Worm (Caenorhabditis elegans) whole organism, L2 larva: Measurements from ENCODE around the gene F07C6.2.

Experiments
- C34F6.9 ChIP-seq: fragments of 150-350 bp; optimal IDR thresholded peaks from 2 replicates; lab custom pipeline; 2014; ENCODE audit warnings: missing biosample characterization, missing genetic modification characterization
- F13H6.1 ChIP-seq: sonication (generic microtip); optimal IDR thresholded peaks from 2 replicates; lab custom pipeline; 2016; ENCODE audit warnings: missing genetic modification characterization, missing compliant biosample characterization
- R02D3.7 ChIP-seq: fragments of 150-350 bp; optimal IDR thresholded peaks from 2 replicates; lab custom pipeline; 2014; ENCODE audit warnings: missing biosample characterization, missing genetic modification characterization
- Y55F3AM.14 ChIP-seq: fragments of 200-800 bp; sonication (Bioruptor generic); optimal IDR thresholded peaks from 2 replicates; lab custom pipeline; 2018; ENCODE audit warnings: mild to moderate bottlenecking, missing genetic modification characterization, missing compliant biosample characterization
- ZK546.5 ChIP-seq: sonication (generic microtip); optimal IDR thresholded peaks from 2 replicates; lab custom pipeline; 2017; ENCODE audit warnings: missing biosample characterization, missing genetic modification characterization
- alr-1 ChIP-seq: fragments of 150-350 bp; optimal IDR thresholded peaks from 2 replicates; lab custom pipeline; 2014; ENCODE audit warnings: missing biosample characterization, missing genetic modification characterization
- aly-2 ChIP-seq: fragments of 150-350 bp; optimal IDR thresholded peaks from 2 replicates; lab custom pipeline; 2014; ENCODE audit warnings: missing biosample characterization, missing genetic modification characterization
- ama-1 ChIP-seq: fragments of 150-350 bp; optimal IDR thresholded peaks from 2 replicates; lab custom pipeline; 2018; ENCODE audit warnings: inconsistent platforms
- blmp-1 ChIP-seq: sonication (generic microtip); optimal IDR thresholded peaks from 2 replicates; lab custom pipeline; 2017; ENCODE audit warnings: missing genetic modification characterization, mild to moderate bottlenecking, missing compliant biosample characterization, antibody characterized with exemption, moderate library complexity; ENCODE audit not compliant: insufficient read depth
- ceh-16 ChIP-seq: fragments of 150-350 bp; optimal IDR thresholded peaks from 2 replicates; lab custom pipeline; 2014; ENCODE audit warnings: missing biosample characterization, missing genetic modification characterization
- ceh-82 ChIP-seq: fragments of 150-350 bp; optimal IDR thresholded peaks from 2 replicates; lab custom pipeline; 2014; ENCODE audit warnings: missing biosample characterization, missing genetic modification characterization
- crh-2 ChIP-seq: sonication (generic microtip); optimal IDR thresholded peaks from 2 replicates; lab custom pipeline; 2017; ENCODE audit warnings: missing biosample characterization, missing genetic modification characterization
- dmd-4 ChIP-seq: sonication (generic microtip); optimal IDR thresholded peaks from 2 replicates; lab custom pipeline; 2017; ENCODE audit warnings: missing biosample characterization, missing genetic modification characterization
- egl-27 ChIP-seq: sonication (generic microtip); optimal IDR thresholded peaks from 3 replicates; lab custom pipeline; 2017; ENCODE audit warnings: missing biosample characterization, missing genetic modification reagents, missing genetic modification characterization
- elt-1 ChIP-seq: fragments of 150-350 bp; optimal IDR thresholded peaks from 2 replicates; lab custom pipeline; 2014; ENCODE audit warnings: missing biosample characterization, missing genetic modification characterization
- elt-3 ChIP-seq: sonication (generic microtip); optimal IDR thresholded peaks from 2 replicates; lab custom pipeline; 2017; ENCODE audit warnings: missing biosample characterization, missing genetic modification characterization
- fos-1 ChIP-seq: fragments of 150-350 bp; optimal IDR thresholded peaks from 2 replicates; lab custom pipeline; 2014; ENCODE audit warnings: missing biosample characterization, missing genetic modification characterization
- gmeb-1 ChIP-seq: fragments of 150-350 bp; optimal IDR thresholded peaks from 2 replicates; lab custom pipeline; 2014; ENCODE audit warnings: missing biosample characterization, missing genetic modification characterization
- lin-11 ChIP-seq: fragments of 150-350 bp; sonication (generic microtip); optimal IDR thresholded peaks from 2 replicates; lab custom pipeline; 2014; ENCODE audit warnings: missing biosample characterization, missing genetic modification characterization, inconsistent platforms, mixed read lengths
- lin-13 ChIP-seq: fragments of 150-350 bp; optimal IDR thresholded peaks from 2 replicates; lab custom pipeline; 2014; ENCODE audit warnings: missing biosample characterization, missing genetic modification reagents, missing genetic modification characterization
- lin-39 ChIP-seq: fragments of 150-350 bp; optimal IDR thresholded peaks from 2 replicates; lab custom pipeline; 2014; ENCODE audit warnings: missing biosample characterization, missing genetic modification reagents, missing genetic modification characterization
- lsy-2 ChIP-seq, 2 experiments: fragments of 150-350 bp in 1 of 2; sonication (generic microtip) in 1 of 2; optimal IDR thresholded peaks; 2 replicates each; lab custom pipeline; 2014 to 2017; ENCODE audit warnings: missing biosample characterization in 2 of 2, missing genetic modification characterization in 2 of 2
- mbf-1 ChIP-seq: sonication (generic microtip); optimal IDR thresholded peaks from 2 replicates; lab custom pipeline; 2017; ENCODE audit warnings: missing biosample characterization, missing genetic modification characterization
- mdl-1 ChIP-seq, 2 experiments: fragments of 150-350 bp in 1 of 2; sonication (generic microtip) in 1 of 2; optimal IDR thresholded peaks; 2 replicates each; lab custom pipeline; 2017; ENCODE audit warnings: missing biosample characterization in 2 of 2, missing genetic modification characterization in 2 of 2
- nhr-10 ChIP-seq: sonication (generic microtip); optimal IDR thresholded peaks from 2 replicates; lab custom pipeline; 2017; ENCODE audit warnings: missing biosample characterization, missing genetic modification characterization
- nhr-129 ChIP-seq: fragments of 150-350 bp; optimal IDR thresholded peaks from 2 replicates; lab custom pipeline; 2014; ENCODE audit warnings: missing biosample characterization, missing genetic modification characterization
- nhr-21 ChIP-seq: fragments of 150-350 bp; optimal IDR thresholded peaks from 2 replicates; lab custom pipeline; 2014; ENCODE audit warnings: missing biosample characterization, missing genetic modification characterization
- nhr-237 ChIP-seq: fragments of 150-350 bp; optimal IDR thresholded peaks from 2 replicates; lab custom pipeline; 2014; ENCODE audit warnings: missing biosample characterization, missing genetic modification characterization
- nhr-25 ChIP-seq: fragments of 150-350 bp; sonication (generic microtip); optimal IDR thresholded peaks from 3 replicates; lab custom pipeline; 2014; ENCODE audit warnings: missing biosample characterization, missing genetic modification characterization
- peb-1 ChIP-seq: fragments of 150-350 bp; optimal IDR thresholded peaks from 2 replicates; lab custom pipeline; 2014; ENCODE audit warnings: missing biosample characterization, missing genetic modification characterization
- sem-4 ChIP-seq: fragments of 150-350 bp; optimal IDR thresholded peaks from 2 replicates; lab custom pipeline; 2014; ENCODE audit warnings: missing biosample characterization, missing genetic modification reagents, missing genetic modification characterization
- skn-1 ChIP-seq: sonication (generic microtip); optimal IDR thresholded peaks from 2 replicates; lab custom pipeline; 2017; ENCODE audit warnings: missing biosample characterization, missing genetic modification characterization
- sma-9 ChIP-seq, 2 experiments: fragments of 150-350 bp in 1 of 2; sonication (generic microtip) in 1 of 2; optimal IDR thresholded peaks; 2 replicates each; lab custom pipeline; 2014 to 2016; ENCODE audit warnings: missing genetic modification characterization in 2 of 2, mild to moderate bottlenecking in 1 of 2, missing biosample characterization in 1 of 2, missing compliant biosample characterization in 1 of 2, missing genetic modification reagents in 1 of 2, moderate library complexity in 1 of 2
- snpc-4 ChIP-seq: fragments of 150-350 bp; optimal IDR thresholded peaks from 2 replicates; lab custom pipeline; 2014; ENCODE audit warnings: missing biosample characterization, missing genetic modification characterization
- unc-39 ChIP-seq: fragments of 150-350 bp; optimal IDR thresholded peaks from 2 replicates; lab custom pipeline; 2014; ENCODE audit warnings: missing biosample characterization, missing genetic modification characterization
- unc-55 ChIP-seq: fragments of 150-350 bp; sonication (generic microtip); optimal IDR thresholded peaks from 3 replicates; lab custom pipeline; 2014; ENCODE audit warnings: missing biosample characterization, missing genetic modification reagents, missing genetic modification characterization
- zag-1 ChIP-seq: fragments of 150-350 bp; optimal IDR thresholded peaks from 2 replicates; lab custom pipeline; 2014; ENCODE audit warnings: missing biosample characterization, missing genetic modification characterization
- ztf-11 ChIP-seq: sonication (generic microtip); optimal IDR thresholded peaks from 2 replicates; lab custom pipeline; 2017; ENCODE audit warnings: missing biosample characterization, missing genetic modification characterization

Gene F07C6.2

ce11 chrIV:12831609-12832500 is 40.9 kb downstream of the F07C6.2 start:
- TF ChIP-seq nhr-129 (tag; lab: Kevin White, UChicago) (peak; percentile 19), elt-3 (tag; lab: Kevin White, UChicago) (no peak), unc-55 (peak; percentile 11), peb-1 (tag; lab: Kevin White, UChicago) (no peak), snpc-4 (tag; lab: Kevin White, UChicago) (no peak), mdl-1 (tag; optimal IDR thresholded peaks at IDR 0.05; lab: Kevin White, UChicago) (no peak), sem-4 (tag; lab: Kevin White, UChicago) (no peak), lsy-2 (tag; optimal IDR thresholded peaks at IDR 0.05; lab: Kevin White, UChicago) (peak; percentile 28 to 64), C34F6.9 (peak; percentile 27)

ce11 chrIV:12833698-12834416 is 42.9 kb downstream of the F07C6.2 start:
- TF ChIP-seq sma-9 (GFP tag; optimal IDR thresholded peaks at IDR 0.05; lab: Kevin White, UChicago), result peak; percentile 15
- no peak for TF ChIP-seq sma-9 (tag; optimal IDR thresholded peaks at IDR 0.05; lab: Kevin White, UChicago)
- TF ChIP-seq F13H6.1 (tag; lab: Kevin White, UChicago), result peak; percentile 21
- TF ChIP-seq ama-1 (lab: Kevin White, UChicago), result no peak
- peak; percentile 46 for TF ChIP-seq fos-1 (tag; lab: Kevin White, UChicago)
- no peak for TF ChIP-seq ZK546.5 (tag; lab: Kevin White, UChicago)
- TF ChIP-seq, all 48 proteins: peak for 3

- TF ChIP-seq aly-2 (tag; lab: Kevin White, UChicago) (no peak), zag-1 (no peak), unc-39 (tag; lab: Kevin White, UChicago) (no peak), skn-1 (tag; lab: Kevin White, UChicago) (no peak), dmd-4 (tag; lab: Kevin White, UChicago) (no peak), nhr-21 (tag; lab: Kevin White, UChicago) (no peak), blmp-1 (tag; lab: Kevin White, UChicago) (no peak), egl-27 (tag; lab: Kevin White, UChicago) (no peak), unc-55 (peak; percentile 26), lin-13 (GFP tag; lab: Kevin White, UChicago) (no peak), nhr-237 (tag; lab: Kevin White, UChicago) (no peak), lsy-2 (tag; optimal IDR thresholded peaks at IDR 0.05; lab: Kevin White, UChicago) (peak in 1 of 2 experiments; percentile 29), lin-39 (tag; lab: Kevin White, UChicago) (no peak), Y55F3AM.14 (GFP tag; lab: Kevin White, UChicago) (no peak), R02D3.7 (tag; lab: Kevin White, UChicago) (no peak), ztf-11 (tag; lab: Kevin White, UChicago) (no peak), mbf-1 (no peak), elt-1 (tag; lab: Kevin White, UChicago) (no peak), sma-9 (GFP tag; optimal IDR thresholded peaks at IDR 0.05; lab: Kevin White, UChicago) (peak; percentile 34), sma-9 (tag; optimal IDR thresholded peaks at IDR 0.05; lab: Kevin White, UChicago) (no peak), ceh-16 (no peak), C34F6.9 (no peak), crh-2 (no peak), nhr-25 (tag; lab: Kevin White, UChicago) (no peak), nhr-129 (tag; lab: Kevin White, UChicago) (peak; percentile 8), snpc-4 (tag; lab: Kevin White, UChicago) (no peak), lin-11 (tag; lab: Kevin White, UChicago) (no peak), fos-1 (tag; lab: Kevin White, UChicago) (peak; percentile 81), alr-1 (no peak), nhr-10 (no peak), gmeb-1 (no peak), mdl-1 (tag; optimal IDR thresholded peaks at IDR 0.05; lab: Kevin White, UChicago) (no peak), ceh-82 (tag; lab: Kevin White, UChicago) (no peak)
- TF ChIP-seq, all 48 proteins: peak for 5
Measured at ce11 chrIV:12834417-12834731, 43.4 kb downstream of the F07C6.2 start.
